Fruit fly (Drosophila melanogaster): ENCODE data around the gene CG13297.

DNA sequence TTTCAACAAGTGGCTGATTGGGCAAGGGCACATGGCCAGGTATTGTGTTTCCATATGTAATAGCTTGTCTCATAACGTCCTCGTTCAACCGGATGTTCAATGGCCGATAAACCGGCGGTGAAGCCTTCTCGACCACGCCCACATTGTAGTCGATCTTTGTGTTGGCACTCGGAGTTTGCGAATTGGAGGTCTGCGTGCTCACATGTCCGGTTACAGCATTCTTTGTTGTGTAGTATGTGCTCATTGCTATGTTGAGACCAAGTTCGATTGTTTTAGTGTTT, 31.8 kb downstream of the CG13297 start:
- TF ChIP-seq CG8478 (optimal IDR thresholded peaks at IDR 0.05) (no peak), CTCF (optimal IDR thresholded peaks at IDR 0.05) (no peak)

Data from S2 (cell line).